Fruit fly (Drosophila melanogaster) whole organism, wandering third instar larva: Measurements from ENCODE around the gene CG43346.

Experiments
- Abd-B ChIP-seq: fragments of >200 bp; optimal IDR thresholded peaks from 2 replicates; lab custom pipeline; 2017; ENCODE audit warnings: missing biosample characterization, missing genetic modification characterization
- CG32264 ChIP-seq: fragments of 200-800 bp; sonication (Bioruptor generic); optimal IDR thresholded peaks from 2 replicates; lab custom pipeline; 2016; ENCODE audit warnings: missing biosample characterization, missing genetic modification characterization
- CG9705 ChIP-seq: fragments of 200-800 bp; sonication (Bioruptor generic); optimal IDR thresholded peaks from 2 replicates; lab custom pipeline; 2018; ENCODE audit warnings: missing biosample characterization, mild to moderate bottlenecking, missing genetic modification characterization
- CrebA ChIP-seq: fragments of 200-800 bp; sonication (Bioruptor generic); optimal IDR thresholded peaks from 2 replicates; lab custom pipeline; 2016; ENCODE audit warnings: missing biosample characterization, mild to moderate bottlenecking, missing genetic modification characterization, borderline replicate concordance
- Dfd ChIP-seq: fragments of >200 bp; optimal IDR thresholded peaks from 2 replicates; lab custom pipeline; 2017; ENCODE audit warnings: missing biosample characterization, missing genetic modification characterization
- GATAd ChIP-seq: sonication (Bioruptor generic); optimal IDR thresholded peaks from 2 replicates; lab custom pipeline; 2016; ENCODE audit warnings: missing biosample characterization, missing genetic modification characterization
- HLH106 ChIP-seq: fragments of 200-800 bp; optimal IDR thresholded peaks from 3 replicates; lab custom pipeline; 2019; ENCODE audit warnings: missing biosample characterization, mild to moderate bottlenecking, missing genetic modification characterization, moderate library complexity
- Hr78 ChIP-seq: fragments of >200 bp; optimal IDR thresholded peaks from 2 replicates; lab custom pipeline; 2017; ENCODE audit warnings: missing biosample characterization, missing genetic modification characterization
- Hr83 ChIP-seq: fragments of 200-300 bp; sonication (Bioruptor generic); optimal IDR thresholded peaks from 2 replicates; lab custom pipeline; 2016; ENCODE audit warnings: missing biosample characterization, mild to moderate bottlenecking, missing genetic modification characterization, moderate library complexity; ENCODE audit not compliant: poor library complexity, severe bottlenecking
- Jra ChIP-seq: sonication (Bioruptor generic); optimal IDR thresholded peaks from 2 replicates; lab custom pipeline; 2016; ENCODE audit warnings: missing biosample characterization, missing genetic modification characterization
- Mio ChIP-seq: sonication (Bioruptor generic); optimal IDR thresholded peaks from 2 replicates; lab custom pipeline; 2016; ENCODE audit warnings: missing biosample characterization, missing genetic modification characterization
- Myc ChIP-seq: fragments of >200 bp; optimal IDR thresholded peaks from 2 replicates; lab custom pipeline; 2017
- N ChIP-seq: fragments of >200 bp; optimal IDR thresholded peaks from 2 replicates; lab custom pipeline; 2018; ENCODE audit warnings: missing biosample characterization, missing external identifiers, missing genetic modification characterization
- OdsH ChIP-seq: fragments of 200-800 bp; sonication (Bioruptor generic); optimal IDR thresholded peaks from 2 replicates; lab custom pipeline; 2016; ENCODE audit warnings: missing biosample characterization, mild to moderate bottlenecking, missing genetic modification characterization
- Rel ChIP-seq, 2 experiments: fragments of 200-800 bp; sonication (Bioruptor generic) in 1 of 2; optimal IDR thresholded peaks; 2 replicates in 1 of 2; 3 replicates in 1 of 2; lab custom pipeline; 2016 to 2019; ENCODE audit warnings: mild to moderate bottlenecking in 2 of 2, missing biosample characterization in 2 of 2, missing genetic modification characterization in 2 of 2, moderate library complexity in 1 of 2
- Sp1 ChIP-seq: fragments of 200-800 bp; sonication (Bioruptor generic); optimal IDR thresholded peaks from 3 replicates; lab custom pipeline; 2019; ENCODE audit warnings: missing biosample characterization, mild to moderate bottlenecking, missing genetic modification characterization, moderate library complexity
- Vsx2 ChIP-seq: fragments of 200-300, 225-300 bp; sonication (Bioruptor generic); optimal IDR thresholded peaks from 2 replicates; lab custom pipeline; 2018; ENCODE audit warnings: missing biosample characterization, missing genetic modification characterization; ENCODE audit not compliant: partially characterized antibody
- br ChIP-seq: fragments of 200-800 bp; sonication (Bioruptor generic); optimal IDR thresholded peaks from 2 replicates; lab custom pipeline; 2016; ENCODE audit warnings: missing biosample characterization, missing genetic modification characterization
- dmrt93B ChIP-seq: fragments of 200-800 bp; sonication (Bioruptor generic); optimal IDR thresholded peaks from 2 replicates; lab custom pipeline; 2018; ENCODE audit warnings: missing biosample characterization, mild to moderate bottlenecking, missing genetic modification characterization
- ey ChIP-seq: fragments of 200-800 bp; sonication (Bioruptor generic); optimal IDR thresholded peaks from 2 replicates; lab custom pipeline; 2016; ENCODE audit warnings: missing biosample characterization, missing genetic modification characterization
- foxo ChIP-seq, 2 experiments: fragments of 200-800 bp; sonication (Bioruptor generic); optimal IDR thresholded peaks; 2 replicates in 1 of 2; 3 replicates in 1 of 2; lab custom pipeline; 2016 to 2017; ENCODE audit warnings: missing biosample characterization in 2 of 2, missing genetic modification characterization in 2 of 2
- fru ChIP-seq: fragments of 200-800 bp; sonication (Bioruptor generic); optimal IDR thresholded peaks from 3 replicates; lab custom pipeline; 2016; ENCODE audit warnings: missing biosample characterization, mild to moderate bottlenecking, missing genetic modification characterization
- h ChIP-seq: fragments of 200-800 bp; sonication (Bioruptor generic); optimal IDR thresholded peaks from 3 replicates; lab custom pipeline; 2016; ENCODE audit warnings: missing biosample characterization, mild to moderate bottlenecking, missing genetic modification characterization
- jim ChIP-seq: fragments of 175-275, 200-325 bp; sonication (Bioruptor generic); optimal IDR thresholded peaks from 2 replicates; lab custom pipeline; 2016; ENCODE audit warnings: missing biosample characterization, mild to moderate bottlenecking, missing genetic modification characterization
- lola ChIP-seq: fragments of >200 bp; optimal IDR thresholded peaks from 2 replicates; lab custom pipeline; 2017; ENCODE audit warnings: missing biosample characterization, missing genetic modification characterization
- pan ChIP-seq: fragments of >200 bp; optimal IDR thresholded peaks from 2 replicates; lab custom pipeline; 2017
- psq ChIP-seq: fragments of 200-800 bp; sonication (Bioruptor generic); optimal IDR thresholded peaks from 3 replicates; lab custom pipeline; 2017; ENCODE audit warnings: missing biosample characterization, mild to moderate bottlenecking, missing genetic modification characterization, moderate library complexity
- rgr ChIP-seq: fragments of 200-800 bp; sonication (Bioruptor generic); optimal IDR thresholded peaks from 3 replicates; lab custom pipeline; 2016; ENCODE audit warnings: missing biosample characterization, mild to moderate bottlenecking, missing genetic modification characterization
- sage ChIP-seq: fragments of 200-800 bp; sonication (Bioruptor generic); optimal IDR thresholded peaks from 2 replicates; lab custom pipeline; 2016; ENCODE audit warnings: missing biosample characterization, mild to moderate bottlenecking, missing genetic modification characterization
- sv ChIP-seq: fragments of 200-800 bp; sonication (Bioruptor generic); optimal IDR thresholded peaks from 3 replicates; lab custom pipeline; 2016; ENCODE audit warnings: missing biosample characterization, missing genetic modification characterization
- tai ChIP-seq: sonication (Bioruptor generic); optimal IDR thresholded peaks from 2 replicates; lab custom pipeline; 2016; ENCODE audit warnings: missing biosample characterization, missing genetic modification characterization
- usp ChIP-seq: fragments of >200 bp; optimal IDR thresholded peaks from 2 replicates; lab custom pipeline; 2017; ENCODE audit warnings: missing biosample characterization, missing genetic modification characterization
- woc ChIP-seq: sonication (Bioruptor generic); optimal IDR thresholded peaks from 2 replicates; lab custom pipeline; 2016; ENCODE audit warnings: missing biosample characterization, mild to moderate bottlenecking, missing genetic modification characterization

Gene CG43346

dm6 chr2L:21197178-21197577 lies 28.8 kb upstream of the CG43346 start:
- TF ChIP-seq Jra (GFP tag; lab: Kevin White, UChicago) (no peak), HLH106 (tag; lab: Kevin White, UChicago) (no peak), Sp1 (GFP tag; lab: Kevin White, UChicago) (no peak), Rel (GFP tag; optimal IDR thresholded peaks at IDR 0.05; lab: Kevin White, UChicago) (no peak), Rel (tag; optimal IDR thresholded peaks at IDR 0.05; lab: Kevin White, UChicago) (no peak), GATAd (no peak), foxo (GFP tag; optimal IDR thresholded peaks at IDR 0.05; lab: Kevin White, UChicago) (peak in 1 of 2 experiments; percentile 36), ey (GFP tag; lab: Kevin White, UChicago) (peak; percentile 1), woc (GFP tag; lab: Kevin White, UChicago) (no peak), fru (GFP tag; lab: Kevin White, UChicago) (peak; percentile 13), h (peak; percentile 29), tai (GFP tag; lab: Kevin White, UChicago) (no peak), Hr83 (no peak), Dfd (GFP tag; lab: Kevin White, UChicago) (no peak), CG32264 (no peak), OdsH (GFP tag; lab: Kevin White, UChicago) (no peak)

dm6 chr2L:21196511-21196910 lies 28.1 kb upstream of the CG43346 start:
- TF ChIP-seq HLH106 (tag; lab: Kevin White, UChicago) (peak; percentile 28), fru (GFP tag; lab: Kevin White, UChicago) (peak; percentile 46), rgr (GFP tag; lab: Kevin White, UChicago) (no peak), foxo (GFP tag; optimal IDR thresholded peaks at IDR 0.05; lab: Kevin White, UChicago) (peak in 1 of 2 experiments; percentile 8), h (peak; percentile 39), br (no peak)
- TF ChIP-seq, all 38 proteins: peak for 4

DNA sequence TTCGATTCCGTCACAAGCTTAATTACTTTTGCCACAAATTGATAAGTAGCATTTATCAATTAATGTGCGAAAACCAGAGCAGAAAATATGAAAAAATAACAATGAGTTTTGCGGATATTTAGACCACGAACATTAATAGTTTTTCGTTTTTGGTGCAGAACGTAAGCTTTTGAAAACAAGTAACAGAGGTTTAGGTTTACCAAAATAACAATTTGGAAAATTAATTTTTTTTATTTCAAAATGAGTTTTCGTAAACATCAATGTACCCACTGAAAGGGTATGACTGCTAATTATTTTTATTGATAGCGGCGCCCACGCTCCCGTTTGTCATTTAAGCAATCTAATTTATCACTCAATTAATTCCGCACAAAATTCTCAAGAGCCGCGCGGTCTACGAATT lies 26.9 kb upstream of the CG43346 start:
- TF ChIP-seq Hr78 (GFP tag; lab: Kevin White, UChicago) (no peak), rgr (GFP tag; lab: Kevin White, UChicago) (peak; percentile 4), Jra (GFP tag; lab: Kevin White, UChicago) (no peak), tai (GFP tag; lab: Kevin White, UChicago) (no peak), Vsx2 (GFP tag; lab: Kevin White, UChicago) (no peak), Myc (lab: Kevin White, UChicago) (no peak), Sp1 (GFP tag; lab: Kevin White, UChicago) (no peak), foxo (GFP tag; optimal IDR thresholded peaks at IDR 0.05; lab: Kevin White, UChicago) (peak in 1 of 2 experiments; percentile 12), woc (GFP tag; lab: Kevin White, UChicago) (no peak), fru (GFP tag; lab: Kevin White, UChicago) (no peak), ey (GFP tag; lab: Kevin White, UChicago) (peak; percentile 9), Abd-B (no peak), CrebA (GFP tag; lab: Kevin White, UChicago) (no peak), Mio (GFP tag; lab: Kevin White, UChicago) (no peak), sv (no peak), h (peak; percentile 14), GATAd (no peak)

DNA sequence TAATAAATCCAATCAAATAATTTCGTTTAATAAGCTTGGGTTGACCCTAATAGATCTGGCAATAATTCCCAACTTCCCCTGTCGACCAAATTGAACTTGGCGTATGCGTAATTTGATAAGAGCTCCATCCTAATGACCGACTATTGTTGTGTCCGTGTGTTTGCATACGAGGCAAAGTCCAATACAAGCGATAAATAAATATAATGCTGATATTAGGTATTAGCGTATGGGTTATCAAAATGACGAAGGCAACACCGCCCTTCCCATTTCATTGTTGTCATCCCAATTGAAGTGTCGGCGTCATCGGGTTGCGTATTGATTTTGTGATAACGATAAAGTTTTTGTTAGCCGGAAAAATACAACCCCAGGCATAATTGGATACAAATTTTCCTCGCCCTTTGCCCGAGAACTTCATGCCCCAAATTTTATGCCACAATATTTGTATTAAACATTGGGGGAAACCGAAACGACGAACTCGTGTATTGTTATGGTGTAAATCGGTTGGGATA lies 20.9 kb upstream of the CG43346 start:
- TF ChIP-seq OdsH (GFP tag; lab: Kevin White, UChicago), result no peak
- TF ChIP-seq foxo (GFP tag; optimal IDR thresholded peaks at IDR 0.05; lab: Kevin White, UChicago), result no peak
- no peak for TF ChIP-seq tai (GFP tag; lab: Kevin White, UChicago)
- TF ChIP-seq N (GFP tag; lab: Kevin White, UChicago), result no peak
- no peak for TF ChIP-seq usp (GFP tag; lab: Kevin White, UChicago)
- TF ChIP-seq CrebA (GFP tag; lab: Kevin White, UChicago), result no peak
- TF ChIP-seq Mio (GFP tag; lab: Kevin White, UChicago), result no peak
- TF ChIP-seq fru (GFP tag; lab: Kevin White, UChicago), result no peak
- TF ChIP-seq pan (lab: Kevin White, UChicago), result no peak
- TF ChIP-seq Hr83, result no peak
- TF ChIP-seq h, result no peak
- TF ChIP-seq sv, result no peak
- no peak for TF ChIP-seq psq (GFP tag; lab: Kevin White, UChicago)
- TF ChIP-seq dmrt93B, result no peak
- TF ChIP-seq jim (GFP tag; lab: Kevin White, UChicago), result no peak

DNA sequence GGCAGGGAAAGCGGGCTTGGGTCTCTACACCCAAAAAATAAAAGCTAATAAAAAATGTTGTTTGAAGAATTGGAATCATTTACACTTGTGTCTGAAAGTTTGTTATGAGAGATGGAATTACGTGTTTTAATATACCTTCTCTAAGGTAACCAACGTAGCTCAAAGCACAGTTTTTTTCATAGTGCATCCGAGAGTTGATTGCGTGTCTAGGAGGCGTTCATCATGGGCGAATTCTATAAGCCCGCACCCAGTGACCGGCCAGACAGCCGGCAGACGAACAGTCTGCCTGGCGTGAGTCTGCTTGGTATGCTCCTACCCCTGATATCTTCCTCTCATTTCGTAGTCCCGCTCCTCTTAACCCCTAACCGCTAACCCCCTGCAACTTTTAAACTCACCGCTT lies 19.4 kb upstream of the CG43346 start:
- TF ChIP-seq Hr78 (GFP tag; lab: Kevin White, UChicago), result no peak
- no peak for TF ChIP-seq N (GFP tag; lab: Kevin White, UChicago)
- no peak for TF ChIP-seq fru (GFP tag; lab: Kevin White, UChicago)
- TF ChIP-seq Dfd (GFP tag; lab: Kevin White, UChicago), result no peak
- no peak for TF ChIP-seq br
- TF ChIP-seq sage (GFP tag; lab: Kevin White, UChicago), result no peak
- no peak for TF ChIP-seq CG9705 (GFP tag; lab: Kevin White, UChicago)
- no peak for TF ChIP-seq OdsH (GFP tag; lab: Kevin White, UChicago)
- TF ChIP-seq GATAd, result no peak
- TF ChIP-seq CG32264, result no peak
- TF ChIP-seq Abd-B, result no peak
- no peak for TF ChIP-seq h
- TF ChIP-seq pan (lab: Kevin White, UChicago), result no peak
- no peak for TF ChIP-seq dmrt93B
- no peak for TF ChIP-seq tai (GFP tag; lab: Kevin White, UChicago)
- TF ChIP-seq Myc (lab: Kevin White, UChicago), result no peak
- no peak for TF ChIP-seq woc (GFP tag; lab: Kevin White, UChicago)
- no peak for TF ChIP-seq jim (GFP tag; lab: Kevin White, UChicago)
- TF ChIP-seq HLH106 (tag; lab: Kevin White, UChicago), result no peak
- TF ChIP-seq lola, result no peak
